Worm (Caenorhabditis elegans): ENCODE results near the gene ttr-19.

ce11 chrV:10241121-10241803, 14.0 kb upstream of the ttr-19 start, which contains the start of the genes C12D8.21 and col-148:
- TF ChIP-seq hlh-30 (tag; optimal IDR thresholded peaks at IDR 0.05; ENCODE audit: insufficient read depth) (no peak), dve-1 (tag; optimal IDR thresholded peaks at IDR 0.05) (no peak), npax-4 (tag; optimal IDR thresholded peaks at IDR 0.05) (no peak), ets-4 (tag; optimal IDR thresholded peaks at IDR 0.05) (no peak), che-1 (tag; optimal IDR thresholded peaks at IDR 0.05) (no peak), F13H6.1 (tag; optimal IDR thresholded peaks at IDR 0.05) (no peak), nhr-11 (tag; optimal IDR thresholded peaks at IDR 0.05) (no peak), Y22D7AL.16 (tag; optimal IDR thresholded peaks at IDR 0.05) (no peak), ztf-16 (tag; optimal IDR thresholded peaks at IDR 0.05) (no peak), ceh-31 (tag; optimal IDR thresholded peaks at IDR 0.05) (no peak), ahr-1 (tag; optimal IDR thresholded peaks at IDR 0.05) (no peak)

Data from whole organism, late embryonic.